Fruit fly (Drosophila melanogaster): ENCODE data around the gene CG1571.
A peak's percentile ranks its signal among the peaks of the same experiment; 100 is the strongest.

CG1571 gene

dm6 chrX:8115717-8116311, 40.1 kb downstream of the CG1571 start, which contains the start of gene Gclc (continued):
- TF ChIP-seq amos (GFP tag; IDR thresholded peaks at IDR 0.05; ENCODE audit: partially characterized antibody) (peak; percentile 54; the same call in 1 of the 2 replicates), Dp (GFP tag; optimal IDR thresholded peaks at IDR 0.05) (peak; percentile 43), sens (GFP tag) (peak; percentile 53), pros (GFP tag; optimal IDR thresholded peaks at IDR 0.05) (no peak), NC2α (GFP tag; optimal IDR thresholded peaks at IDR 0.05) (no peak), Rfx (GFP tag; IDR thresholded peaks at IDR 0.05) (peak; percentile 26; the same call in 1 of the 2 replicates), CG13287 (GFP tag; IDR thresholded peaks at IDR 0.05; ENCODE audit: partially characterized antibody) (peak; percentile 62), CG3281 (GFP tag; optimal IDR thresholded peaks at IDR 0.05) (peak; percentile 11), CG34376 (GFP tag; optimal IDR thresholded peaks at IDR 0.05) (peak; percentile 41), Dll (GFP tag; IDR thresholded peaks at IDR 0.05; ENCODE audit: partially characterized antibody) (peak; percentile 50; the same call in 1 of the 4 replicates), CG31441 (GFP tag; IDR thresholded peaks at IDR 0.05) (no peak), Hr39 (optimal IDR thresholded peaks at IDR 0.05) (no peak), CG2202 (tag; optimal IDR thresholded peaks at IDR 0.05) (no peak), Nf-YA (GFP tag; IDR thresholded peaks at IDR 0.05) (no peak), tna (GFP tag; IDR thresholded peaks at IDR 0.05; ENCODE audit: partially characterized antibody) (no peak), lov (optimal IDR thresholded peaks at IDR 0.05) (no peak), lov (GFP tag; IDR thresholded peaks at IDR 0.05) (no peak), org-1 (GFP tag; optimal IDR thresholded peaks at IDR 0.05) (no peak), CG11696 (GFP tag; IDR thresholded peaks at IDR 0.05) (no peak), lab (GFP tag; optimal IDR thresholded peaks at IDR 0.05) (peak; percentile 24), CG13624 (GFP tag; optimal IDR thresholded peaks at IDR 0.05) (no peak), bcd (GFP tag; optimal IDR thresholded peaks at IDR 0.05) (no peak), BEAF-32 (GFP tag; optimal IDR thresholded peaks at IDR 0.05) (peak; percentile 66), Bgb (GFP tag; IDR thresholded peaks at IDR 0.05; ENCODE audit: partially characterized antibody) (peak; percentile 11; the same call in 1 of the 2 replicates), Scr (GFP tag; IDR thresholded peaks at IDR 0.05; ENCODE audit: partially characterized antibody) (peak; percentile 39), chinmo (GFP tag; IDR thresholded peaks at IDR 0.05; ENCODE audit: partially characterized antibody) (0 out of 4 replicates have a peak, but pooled peaks have one; percentile 22), Doc2 (GFP tag; IDR thresholded peaks at IDR 0.05) (no peak), NFAT (GFP tag; IDR thresholded peaks at IDR 0.05) (0 out of 2 replicates have a peak, but pooled peaks have one; percentile 23), ato (GFP tag; IDR thresholded peaks at IDR 0.05; ENCODE audit: partially characterized antibody) (no peak), CG3995 (GFP tag; optimal IDR thresholded peaks at IDR 0.05) (peak; percentile 24), gt (GFP tag; IDR thresholded peaks at IDR 0.05) (no peak), Dfd (GFP tag; optimal IDR thresholded peaks at IDR 0.05) (no peak), nau (GFP tag; optimal IDR thresholded peaks at IDR 0.05) (peak; percentile 19), CG7928 (GFP tag; optimal IDR thresholded peaks at IDR 0.05) (no peak), scrt (GFP tag; optimal IDR thresholded peaks at IDR 0.05) (peak; percentile 47), CG3847 (GFP tag; IDR thresholded peaks at IDR 0.05) (0 out of 2 replicates have a peak, but pooled peaks have one; percentile 30), CG5180 (GFP tag; optimal IDR thresholded peaks at IDR 0.05) (no peak), dm (GFP tag; optimal IDR thresholded peaks at IDR 0.05) (peak; percentile 81), CG10543 (GFP tag; optimal IDR thresholded peaks at IDR 0.05) (no peak), CG9437 (GFP tag; optimal IDR thresholded peaks at IDR 0.05) (no peak), pzg (GFP tag; optimal IDR thresholded peaks at IDR 0.05) (peak; percentile 59), ci (GFP tag; IDR thresholded peaks at IDR 0.05) (0 out of 3 replicates have a peak, but pooled peaks have one; percentile 37), HHEX (GFP tag; optimal IDR thresholded peaks at IDR 0.05) (peak; percentile 12), YL-1 (GFP tag; optimal IDR thresholded peaks at IDR 0.05) (no peak), Sox102F (GFP tag; optimal IDR thresholded peaks at IDR 0.05) (no peak), CG34422 (GFP tag; IDR thresholded peaks at IDR 0.05) (0 out of 3 replicates have a peak, but pooled peaks have one; percentile 34), schlank (tag; optimal IDR thresholded peaks at IDR 0.05) (no peak), CG12659 (GFP tag; optimal IDR thresholded peaks at IDR 0.05) (peak; percentile 31), Nf-YC (tag; optimal IDR thresholded peaks at IDR 0.05) (peak; percentile 14)
